Worm (Caenorhabditis elegans) whole organism, L3 larva: ENCODE results near the gene C33D3.3.

Source experiments
- R02D3.7 ChIP-seq: fragments of 150-350 bp; optimal IDR thresholded peaks from 2 replicates; lab custom pipeline; 2014; ENCODE audit warnings: missing biosample characterization, missing genetic modification characterization
- aly-2 ChIP-seq: fragments of 150-350 bp; optimal IDR thresholded peaks from 2 replicates; lab custom pipeline; 2014; ENCODE audit warnings: missing biosample characterization, missing genetic modification characterization
- ama-1 ChIP-seq: fragments of 150-350 bp; optimal IDR thresholded peaks from 2 replicates; lab custom pipeline; 2018
- ceh-16 ChIP-seq: sonication (generic microtip); optimal IDR thresholded peaks from 2 replicates; lab custom pipeline; 2017; ENCODE audit warnings: missing biosample characterization, missing genetic modification characterization
- ceh-28 ChIP-seq: fragments of 150-350 bp; optimal IDR thresholded peaks from 2 replicates; lab custom pipeline; 2014; ENCODE audit warnings: missing biosample characterization, missing genetic modification reagents, missing genetic modification characterization
- ceh-82 ChIP-seq: fragments of 150-350 bp; optimal IDR thresholded peaks from 2 replicates; lab custom pipeline; 2014; ENCODE audit warnings: missing biosample characterization, missing genetic modification characterization
- ceh-9 ChIP-seq: sonication (generic microtip); optimal IDR thresholded peaks from 2 replicates; lab custom pipeline; 2018; ENCODE audit warnings: missing biosample characterization, missing genetic modification characterization
- egl-27 ChIP-seq: sonication (generic microtip); optimal IDR thresholded peaks from 4 replicates; lab custom pipeline; 2017; ENCODE audit warnings: missing biosample characterization, missing genetic modification reagents, missing genetic modification characterization
- egl-5 ChIP-seq: fragments of 150-350 bp; optimal IDR thresholded peaks from 2 replicates; lab custom pipeline; 2017; ENCODE audit warnings: missing biosample characterization, missing genetic modification reagents, missing genetic modification characterization, inconsistent platforms
- elt-3 ChIP-seq, 3 experiments: fragments of 150-350 bp in 1 of 3; sonication (generic microtip) in 2 of 3; optimal IDR thresholded peaks; 2 replicates in 2 of 3; 4 replicates in 1 of 3; lab custom pipeline; 2014 to 2017; ENCODE audit warnings: missing biosample characterization in 3 of 3, missing genetic modification characterization in 3 of 3
- eor-1 ChIP-seq, 2 experiments: fragments of 150-350 bp; optimal IDR thresholded peaks; 2 replicates each; lab custom pipeline; 2014 to 2018; ENCODE audit warnings: missing biosample characterization in 2 of 2, missing genetic modification characterization in 2 of 2
- jun-1 ChIP-seq: fragments of 150-350 bp; optimal IDR thresholded peaks from 2 replicates; lab custom pipeline; 2014; ENCODE audit warnings: missing biosample characterization, missing genetic modification reagents, missing genetic modification characterization
- lin-15B ChIP-seq: fragments of 150-350 bp; optimal IDR thresholded peaks from 2 replicates; lab custom pipeline; 2014; ENCODE audit warnings: missing biosample characterization, missing genetic modification characterization
- lin-39 ChIP-seq: fragments of 150-350 bp; optimal IDR thresholded peaks from 2 replicates; lab custom pipeline; 2018; ENCODE audit warnings: missing biosample characterization, missing genetic modification reagents, missing genetic modification characterization
- lsy-12 ChIP-seq: sonication (generic microtip); optimal IDR thresholded peaks from 2 replicates; lab custom pipeline; 2016; ENCODE audit warnings: mild to moderate bottlenecking, missing genetic modification characterization, missing compliant biosample characterization
- mdl-1 ChIP-seq: fragments of 150-350 bp; optimal IDR thresholded peaks from 2 replicates; lab custom pipeline; 2014; ENCODE audit warnings: missing biosample characterization, missing genetic modification characterization
- mml-1 ChIP-seq: fragments of 150-350 bp; sonication (generic microtip); optimal IDR thresholded peaks from 3 replicates; lab custom pipeline; 2014; ENCODE audit warnings: missing biosample characterization, missing genetic modification characterization
- nfya-1 ChIP-seq: sonication (generic microtip); optimal IDR thresholded peaks from 2 replicates; lab custom pipeline; 2017; ENCODE audit warnings: missing genetic modification characterization, mild to moderate bottlenecking, missing compliant biosample characterization, antibody characterized with exemption, moderate library complexity; ENCODE audit not compliant: insufficient read depth
- nhr-12 ChIP-seq: fragments of 150-350 bp; optimal IDR thresholded peaks from 2 replicates; lab custom pipeline; 2014; ENCODE audit warnings: missing biosample characterization, missing genetic modification characterization
- nhr-23 ChIP-seq: fragments of 150-350 bp; optimal IDR thresholded peaks from 2 replicates; lab custom pipeline; 2014; ENCODE audit warnings: missing biosample characterization, missing genetic modification reagents, missing genetic modification characterization
- nhr-237 ChIP-seq: fragments of 150-350 bp; optimal IDR thresholded peaks from 2 replicates; lab custom pipeline; 2014; ENCODE audit warnings: missing biosample characterization, missing genetic modification characterization
- nhr-77 ChIP-seq: fragments of 150-350 bp; optimal IDR thresholded peaks from 2 replicates; lab custom pipeline; 2014; ENCODE audit warnings: missing biosample characterization, missing genetic modification characterization
- pha-4 ChIP-seq: fragments of 150-350 bp; optimal IDR thresholded peaks from 2 replicates; lab custom pipeline; 2014; ENCODE audit warnings: missing biosample characterization, missing genetic modification reagents, missing genetic modification characterization
- pqm-1 ChIP-seq: fragments of 150-350 bp; optimal IDR thresholded peaks from 2 replicates; lab custom pipeline; 2017; ENCODE audit warnings: missing biosample characterization, missing genetic modification characterization, inconsistent platforms
- sea-2 ChIP-seq: fragments of 150-350 bp; sonication (generic microtip); optimal IDR thresholded peaks from 4 replicates; lab custom pipeline; 2014; ENCODE audit warnings: missing biosample characterization, missing genetic modification reagents, missing genetic modification characterization
- snpc-4 ChIP-seq: fragments of 150-350 bp; optimal IDR thresholded peaks from 2 replicates; lab custom pipeline; 2014; ENCODE audit warnings: missing biosample characterization, missing genetic modification characterization
- unc-62 ChIP-seq: fragments of 150-350 bp; sonication (generic microtip); optimal IDR thresholded peaks from 4 replicates; lab custom pipeline; 2014; ENCODE audit warnings: missing biosample characterization, missing genetic modification reagents, missing genetic modification characterization
- zag-1 ChIP-seq: fragments of 150-350 bp; optimal IDR thresholded peaks from 2 replicates; lab custom pipeline; 2014; ENCODE audit warnings: missing biosample characterization, missing genetic modification characterization
- ztf-4 ChIP-seq: fragments of 150-350 bp; optimal IDR thresholded peaks from 2 replicates; lab custom pipeline; 2014; ENCODE audit warnings: missing biosample characterization, missing genetic modification characterization

C33D3.3 gene

ce11 chrX:10480563-10481290, 4.4 kb upstream of the C33D3.3 start, which contains the start of gene elt-2:
elt-2 (plus strand) TSS chrX:10481240.
- TF ChIP-seq pha-4 (tag; lab: Kevin White, UChicago) (peak; percentile 2), nfya-1 (peak; percentile 78), ceh-16 (no peak), jun-1 (tag; lab: Kevin White, UChicago) (peak; percentile 95), pqm-1 (tag; lab: Kevin White, UChicago) (peak; percentile 96), lsy-12 (tag; lab: Kevin White, UChicago) (peak; percentile 41)

- TF ChIP-seq ceh-28 (tag; lab: Kevin White, UChicago) (no peak), snpc-4 (tag; lab: Kevin White, UChicago) (no peak), lin-39 (no peak), sea-2 (GFP tag; lab: Kevin White, UChicago) (no peak), egl-5 (tag; lab: Kevin White, UChicago) (no peak)
These were observed 2.9 kb upstream of the C33D3.3 start for ce11 chrX:10482272-10482671.

- TF ChIP-seq elt-3 (tag; optimal IDR thresholded peaks at IDR 0.05; lab: Kevin White, UChicago) (no peak), nhr-237 (no peak), snpc-4 (tag; lab: Kevin White, UChicago) (no peak), nhr-23 (tag; lab: Kevin White, UChicago) (no peak), lsy-12 (tag; lab: Kevin White, UChicago) (no peak), eor-1 (tag; optimal IDR thresholded peaks at IDR 0.05; lab: Kevin White, UChicago) (no peak), zag-1 (tag; lab: Kevin White, UChicago) (no peak), nhr-77 (no peak), unc-62 (GFP tag; lab: Kevin White, UChicago) (no peak), lin-15B (tag; lab: Kevin White, UChicago) (no peak), ztf-4 (tag; lab: Kevin White, UChicago) (no peak), R02D3.7 (no peak), aly-2 (tag; lab: Kevin White, UChicago) (no peak), ama-1 (lab: Kevin White, UChicago) (no peak), egl-27 (tag; lab: Kevin White, UChicago) (no peak)
- TF ChIP-seq, all 47 proteins: peak for 0
These were observed 3.6 kb downstream of the C33D3.3 start, which contains the start of gene C33D3.4 for ce11 chrX:10488763-10489162. C33D3.4 (plus strand) TSS chrX:10489063.

- no peak for TF ChIP-seq nhr-77
These were observed 5.9 kb downstream of the C33D3.3 start, which contains the start of gene C33D3.5 for ce11 chrX:10491044-10491443. C33D3.5 (plus strand) TSS chrX:10491344.

ce11 chrX:10491875-10492523, 6.8 kb downstream of the C33D3.3 start:
- TF ChIP-seq ceh-82 (no peak), ceh-9 (tag; lab: Kevin White, UChicago) (no peak), lin-39 (no peak), ceh-16 (no peak), zag-1 (tag; lab: Kevin White, UChicago) (no peak), aly-2 (tag; lab: Kevin White, UChicago) (no peak), lsy-12 (tag; lab: Kevin White, UChicago) (no peak), nhr-12 (no peak)

ce11 chrX:10499590-10499989, 14.4 kb downstream of the C33D3.3 start, which contains the start of gene vab-3:
vab-3 (plus strand) TSS chrX:10499890.
- TF ChIP-seq ama-1 (lab: Kevin White, UChicago): no peak
- peak; percentile 12 for TF ChIP-seq nfya-1

ce11 chrX:10503393-10503792, 18.2 kb downstream of the C33D3.3 start:
- no peak for TF ChIP-seq ceh-28 (tag; lab: Kevin White, UChicago)
- TF ChIP-seq lin-15B (tag; lab: Kevin White, UChicago): no peak
- no peak for TF ChIP-seq mml-1 (tag; lab: Kevin White, UChicago)
- TF ChIP-seq nhr-77: no peak
- TF ChIP-seq mdl-1 (tag; lab: Kevin White, UChicago): no peak
- TF ChIP-seq aly-2 (tag; lab: Kevin White, UChicago): no peak
